Worm (Caenorhabditis elegans) whole organism, mixed stage, embryonic: Measurements from ENCODE around the gene T19D2.13.

Source experiments
- M03D4.4 ChIP-seq: sonication (generic microtip); optimal IDR thresholded peaks from 2 replicates; lab custom pipeline; 2017; ENCODE audit warnings: mild to moderate bottlenecking, missing genetic modification characterization, missing compliant biosample characterization
- bed-3 ChIP-seq: fragments of 200-800 bp; sonication (Bioruptor generic); optimal IDR thresholded peaks from 3 replicates; lab custom pipeline; 2018; ENCODE audit warnings: mild to moderate bottlenecking, missing genetic modification characterization, moderate library complexity, missing compliant biosample characterization
- blmp-1 ChIP-seq: fragments of 150-350 bp; optimal IDR thresholded peaks from 2 replicates; lab custom pipeline; 2014; ENCODE audit warnings: missing biosample characterization, missing genetic modification characterization
- ceh-39 ChIP-seq: fragments of 150-350 bp; optimal IDR thresholded peaks from 2 replicates; lab custom pipeline; 2014; ENCODE audit warnings: missing biosample characterization, missing genetic modification characterization
- ceh-83 ChIP-seq: fragments of 200-800 bp; sonication (Bioruptor generic); optimal IDR thresholded peaks from 2 replicates; lab custom pipeline; 2018; ENCODE audit warnings: mild to moderate bottlenecking, missing genetic modification characterization, missing compliant biosample characterization
- ces-1 ChIP-seq: fragments of 150-350 bp; optimal IDR thresholded peaks from 2 replicates; lab custom pipeline; 2014; ENCODE audit warnings: missing biosample characterization, missing genetic modification reagents, missing genetic modification characterization
- cnd-1 ChIP-seq: fragments of 200-800 bp; sonication (Bioruptor generic); optimal IDR thresholded peaks from 2 replicates; lab custom pipeline; 2018; ENCODE audit warnings: mild to moderate bottlenecking, missing genetic modification characterization, missing compliant biosample characterization
- drap-1 ChIP-seq: fragments of 200-800 bp; sonication (Bioruptor generic); optimal IDR thresholded peaks from 3 replicates; lab custom pipeline; 2018; ENCODE audit warnings: mild to moderate bottlenecking, missing genetic modification characterization, missing compliant biosample characterization
- elt-3 ChIP-seq: fragments of 150-350 bp; optimal IDR thresholded peaks from 2 replicates; lab custom pipeline; 2014; ENCODE audit warnings: missing biosample characterization, missing genetic modification characterization
- flh-1 ChIP-seq: fragments of 200-800 bp; sonication (Bioruptor generic); optimal IDR thresholded peaks from 2 replicates; lab custom pipeline; 2018; ENCODE audit warnings: mild to moderate bottlenecking, missing genetic modification characterization, moderate library complexity, missing compliant biosample characterization
- ham-2 ChIP-seq: fragments of 200-800 bp; sonication (Bioruptor generic); optimal IDR thresholded peaks from 2 replicates; lab custom pipeline; 2018; ENCODE audit warnings: mild to moderate bottlenecking, missing genetic modification characterization, missing compliant biosample characterization
- hlh-1 ChIP-seq: fragments of 150-350 bp; optimal IDR thresholded peaks from 2 replicates; lab custom pipeline; 2014; ENCODE audit warnings: missing biosample characterization, missing genetic modification reagents, missing genetic modification characterization
- lin-13 ChIP-seq: fragments of 150-350 bp; optimal IDR thresholded peaks from 2 replicates; lab custom pipeline; 2014; ENCODE audit warnings: missing biosample characterization, missing genetic modification characterization
- lin-32 ChIP-seq: fragments of 200-800 bp; sonication (Bioruptor generic); optimal IDR thresholded peaks from 2 replicates; lab custom pipeline; 2018; ENCODE audit warnings: mild to moderate bottlenecking, missing genetic modification characterization, missing compliant biosample characterization
- lsy-2 ChIP-seq: fragments of 150-350 bp; optimal IDR thresholded peaks from 2 replicates; lab custom pipeline; 2014; ENCODE audit warnings: missing biosample characterization, missing genetic modification characterization
- mab-5 ChIP-seq: fragments of 150-350 bp; optimal IDR thresholded peaks from 2 replicates; lab custom pipeline; 2014; ENCODE audit warnings: missing biosample characterization, missing genetic modification characterization
- mep-1 ChIP-seq: fragments of 150-350 bp; optimal IDR thresholded peaks from 2 replicates; lab custom pipeline; 2017; ENCODE audit warnings: missing biosample characterization, missing genetic modification reagents, missing genetic modification characterization, inconsistent platforms
- mls-2 ChIP-seq: sonication (generic microtip); optimal IDR thresholded peaks from 2 replicates; lab custom pipeline; 2016; ENCODE audit warnings: mild to moderate bottlenecking, missing genetic modification characterization, moderate library complexity, missing compliant biosample characterization
- nhr-2 ChIP-seq: fragments of 150-350 bp; optimal IDR thresholded peaks from 2 replicates; lab custom pipeline; 2014; ENCODE audit warnings: missing biosample characterization, missing genetic modification characterization
- nhr-237 ChIP-seq: fragments of 150-350 bp; optimal IDR thresholded peaks from 2 replicates; lab custom pipeline; 2014; ENCODE audit warnings: missing biosample characterization, missing genetic modification characterization
- nhr-28 ChIP-seq: fragments of 150-350 bp; optimal IDR thresholded peaks from 2 replicates; lab custom pipeline; 2014; ENCODE audit warnings: missing biosample characterization, missing genetic modification characterization
- pha-4 ChIP-seq: fragments of 150-350 bp; optimal IDR thresholded peaks from 2 replicates; lab custom pipeline; 2018; ENCODE audit warnings: missing biosample characterization, missing genetic modification reagents, missing genetic modification characterization
- sem-2 ChIP-seq: fragments of 200-800 bp; sonication (Bioruptor generic); optimal IDR thresholded peaks from 2 replicates; lab custom pipeline; 2018; ENCODE audit warnings: mild to moderate bottlenecking, missing genetic modification characterization, missing compliant biosample characterization
- tbx-8 ChIP-seq: fragments of 200-800 bp; sonication (Bioruptor generic); optimal IDR thresholded peaks from 2 replicates; lab custom pipeline; 2018; ENCODE audit warnings: mild to moderate bottlenecking, missing genetic modification characterization, moderate library complexity, missing compliant biosample characterization
- unc-120 ChIP-seq: sonication (generic microtip); optimal IDR thresholded peaks from 2 replicates; lab custom pipeline; 2017; ENCODE audit warnings: missing genetic modification characterization, missing compliant biosample characterization; ENCODE audit not compliant: poor library complexity, severe bottlenecking
- unc-39 ChIP-seq: fragments of 150-350 bp; optimal IDR thresholded peaks from 2 replicates; lab custom pipeline; 2014; ENCODE audit warnings: missing biosample characterization, missing genetic modification characterization
- unc-62 ChIP-seq: fragments of 150-350 bp; optimal IDR thresholded peaks from 2 replicates; lab custom pipeline; 2014; ENCODE audit warnings: missing biosample characterization, missing genetic modification reagents, missing genetic modification characterization
- zip-8 ChIP-seq: fragments of 150-350 bp; optimal IDR thresholded peaks from 2 replicates; lab custom pipeline; 2014; ENCODE audit warnings: missing biosample characterization, missing genetic modification characterization
- ztf-11 ChIP-seq: fragments of 150-350 bp; optimal IDR thresholded peaks from 2 replicates; lab custom pipeline; 2014; ENCODE audit warnings: missing biosample characterization, missing genetic modification characterization

Gene T19D2.13

ce11 chrX:3943213-3943612 is 1.0 kb upstream of the T19D2.13 start, which contains the start of gene ptp-4A2:
TSS of gene ptp-4A2 (minus strand) at chrX:3943313.
- TF ChIP-seq blmp-1 = no peak
- no peak for TF ChIP-seq hlh-1 (tag; lab: Kevin White, UChicago)
- no peak for TF ChIP-seq unc-120 (tag; lab: Kevin White, UChicago)
- no peak for TF ChIP-seq ces-1 (GFP tag; lab: Kevin White, UChicago)

- TF ChIP-seq drap-1 (GFP tag; lab: Kevin White, UChicago) (no peak), unc-39 (tag; lab: Kevin White, UChicago) (no peak), flh-1 (GFP tag; lab: Kevin White, UChicago) (no peak), elt-3 (tag; lab: Kevin White, UChicago) (no peak), ces-1 (GFP tag; lab: Kevin White, UChicago) (no peak)
Measured at ce11 chrX:3938950-3939349, 3.2 kb downstream of the T19D2.13 start, which contains the start of gene T19D2.3. TSS of gene T19D2.3 (plus strand) at chrX:3939250.

- no peak for TF ChIP-seq unc-62 (GFP tag; lab: Kevin White, UChicago)
- no peak for TF ChIP-seq nhr-28 (tag; lab: Kevin White, UChicago)
- no peak for TF ChIP-seq lsy-2 (tag; lab: Kevin White, UChicago)
- TF ChIP-seq tbx-8 (GFP tag; lab: Kevin White, UChicago) = no peak
- no peak for TF ChIP-seq hlh-1 (tag; lab: Kevin White, UChicago)
- TF ChIP-seq cnd-1 (tag; lab: Kevin White, UChicago) = no peak
- no peak for TF ChIP-seq sem-2 (GFP tag; lab: Kevin White, UChicago)
- no peak for TF ChIP-seq lin-32 (GFP tag; lab: Kevin White, UChicago)
- TF ChIP-seq unc-39 (tag; lab: Kevin White, UChicago) = no peak
- no peak for TF ChIP-seq pha-4
- TF ChIP-seq flh-1 (GFP tag; lab: Kevin White, UChicago) = no peak
- TF ChIP-seq zip-8 (tag; lab: Kevin White, UChicago) = no peak
Measured at ce11 chrX:3937884-3938283, 4.3 kb downstream of the T19D2.13 start.

- TF ChIP-seq pha-4 = no peak
- no peak for TF ChIP-seq cnd-1 (tag; lab: Kevin White, UChicago)
- no peak for TF ChIP-seq flh-1 (GFP tag; lab: Kevin White, UChicago)
- TF ChIP-seq hlh-1 (tag; lab: Kevin White, UChicago) = no peak
- no peak for TF ChIP-seq nhr-2
- no peak for TF ChIP-seq mls-2 (tag; lab: Kevin White, UChicago)
- TF ChIP-seq tbx-8 (GFP tag; lab: Kevin White, UChicago) = no peak
- no peak for TF ChIP-seq ham-2 (GFP tag; lab: Kevin White, UChicago)
- TF ChIP-seq unc-39 (tag; lab: Kevin White, UChicago) = no peak
- no peak for TF ChIP-seq nhr-237
- TF ChIP-seq sem-2 (GFP tag; lab: Kevin White, UChicago) = no peak
- no peak for TF ChIP-seq drap-1 (GFP tag; lab: Kevin White, UChicago)
- no peak for TF ChIP-seq ceh-39
- no peak for TF ChIP-seq lin-13 (tag; lab: Kevin White, UChicago)
- TF ChIP-seq M03D4.4 (tag; lab: Kevin White, UChicago) = no peak
- no peak for TF ChIP-seq zip-8 (tag; lab: Kevin White, UChicago)
- no peak for TF ChIP-seq mep-1 (tag; lab: Kevin White, UChicago)
- no peak for TF ChIP-seq nhr-28 (tag; lab: Kevin White, UChicago)
- no peak for TF ChIP-seq mab-5 (tag; lab: Kevin White, UChicago)
- TF ChIP-seq ztf-11 (tag; lab: Kevin White, UChicago) = no peak
Measured at ce11 chrX:3937483-3937882, 4.7 kb downstream of the T19D2.13 start.

- TF ChIP-seq ces-1 (GFP tag; lab: Kevin White, UChicago) = no peak
- TF ChIP-seq drap-1 (GFP tag; lab: Kevin White, UChicago) = no peak
- TF ChIP-seq tbx-8 (GFP tag; lab: Kevin White, UChicago) = no peak
- no peak for TF ChIP-seq nhr-2
- no peak for TF ChIP-seq ceh-83
- TF ChIP-seq nhr-237 = no peak
- no peak for TF ChIP-seq unc-62 (GFP tag; lab: Kevin White, UChicago)
- no peak for TF ChIP-seq lin-13 (tag; lab: Kevin White, UChicago)
- no peak for TF ChIP-seq mls-2 (tag; lab: Kevin White, UChicago)
- no peak for TF ChIP-seq ztf-11 (tag; lab: Kevin White, UChicago)
- no peak for TF ChIP-seq M03D4.4 (tag; lab: Kevin White, UChicago)
- TF ChIP-seq bed-3 = no peak
Measured at ce11 chrX:3932694-3933093, 9.5 kb downstream of the T19D2.13 start.
